Worm (Caenorhabditis elegans): ENCODE results near the gene tmem-218.

tmem-218 gene

ce11 chrX:17614245-17614644 is 35.2 kb upstream of the tmem-218 start, which contains the start of gene ncs-7:
Gene ncs-7 (plus strand): TSS chrX:17614545.
- TF ChIP-seq nhr-90 (tag; optimal IDR thresholded peaks at IDR 0.05; ENCODE audit: poor library complexity) (no peak), pqm-1 (tag; optimal IDR thresholded peaks at IDR 0.05) (no peak), fkh-4 (tag; optimal IDR thresholded peaks at IDR 0.05; ENCODE audit: borderline replicate concordance) (no peak), dpl-1 (GFP tag; optimal IDR thresholded peaks at IDR 0.05) (no peak)

ce11 chrX:17625245-17625644 is 24.2 kb upstream of the tmem-218 start:
- TF ChIP-seq F16B12.6 (tag; optimal IDR thresholded peaks at IDR 0.05) (no peak), blmp-1 (tag; optimal IDR thresholded peaks at IDR 0.05) (no peak), xbp-1 (tag; optimal IDR thresholded peaks at IDR 0.05) (no peak), fkh-4 (tag; optimal IDR thresholded peaks at IDR 0.05; ENCODE audit: borderline replicate concordance) (no peak), sox-4 (tag; optimal IDR thresholded peaks at IDR 0.05) (no peak), zip-4 (GFP tag; optimal IDR thresholded peaks at IDR 0.05) (no peak), lin-15B (tag; optimal IDR thresholded peaks at IDR 0.05) (no peak), tbx-2 (tag; optimal IDR thresholded peaks at IDR 0.05) (no peak), vab-15 (tag; optimal IDR thresholded peaks at IDR 0.05) (no peak), lin-35 (GFP tag; optimal IDR thresholded peaks at IDR 0.05) (no peak), nhr-71 (tag; optimal IDR thresholded peaks at IDR 0.05) (no peak), ztf-11 (tag; optimal IDR thresholded peaks at IDR 0.05) (no peak), elt-3 (tag; optimal IDR thresholded peaks at IDR 0.05) (no peak), ceh-88 (GFP tag; IDR thresholded peaks at IDR 0.05) (no peak), ceh-8 (GFP tag; optimal IDR thresholded peaks at IDR 0.05) (no peak), isw-1 (GFP tag; IDR thresholded peaks at IDR 0.05) (no peak)

ce11 chrX:17625729-17626128 is 23.8 kb upstream of the tmem-218 start:
- TF ChIP-seq lir-3 (tag; optimal IDR thresholded peaks at IDR 0.05; ENCODE audit: poor library complexity), result no peak
- TF ChIP-seq lin-39 (tag; optimal IDR thresholded peaks at IDR 0.05), result no peak
- no peak for TF ChIP-seq aha-1 (tag; optimal IDR thresholded peaks at IDR 0.05)
- no peak for TF ChIP-seq nhr-19 (GFP tag; conservative IDR thresholded peaks at IDR 0.05)
- TF ChIP-seq nhr-237 (tag; optimal IDR thresholded peaks at IDR 0.05), result no peak
- TF ChIP-seq alr-1 (tag; optimal IDR thresholded peaks at IDR 0.05; ENCODE audit: borderline replicate concordance), result no peak
- TF ChIP-seq ets-5 (GFP tag; IDR thresholded peaks at IDR 0.05), result no peak
- TF ChIP-seq unc-62 (GFP tag; optimal IDR thresholded peaks at IDR 0.05), result no peak
- TF ChIP-seq hlh-4 (tag; optimal IDR thresholded peaks at IDR 0.05), result no peak

ce11 chrX:17626599-17626998 is 22.9 kb upstream of the tmem-218 start:
- TF ChIP-seq blmp-1 (tag; optimal IDR thresholded peaks at IDR 0.05), result peak; percentile 55
- peak in 1 of 2 experiments; percentile 39 for TF ChIP-seq lsy-2 (tag; optimal IDR thresholded peaks at IDR 0.05)
- TF ChIP-seq hpl-2 (GFP tag; optimal IDR thresholded peaks at IDR 0.05), result no peak
- TF ChIP-seq nhr-237 (tag; optimal IDR thresholded peaks at IDR 0.05), result no peak
- no peak for TF ChIP-seq jun-1 (tag; optimal IDR thresholded peaks at IDR 0.05)
- no peak for TF ChIP-seq xbp-1 (tag; optimal IDR thresholded peaks at IDR 0.05)
- no peak for TF ChIP-seq ztf-11 (tag; optimal IDR thresholded peaks at IDR 0.05)
- no peak for TF ChIP-seq dpl-1 (GFP tag; optimal IDR thresholded peaks at IDR 0.05)
- no peak for TF ChIP-seq swsn-7 (tag; optimal IDR thresholded peaks at IDR 0.05)
- no peak for TF ChIP-seq zip-4 (GFP tag; optimal IDR thresholded peaks at IDR 0.05)
- no peak for TF ChIP-seq alr-1 (tag; optimal IDR thresholded peaks at IDR 0.05; ENCODE audit: borderline replicate concordance)
- no peak for TF ChIP-seq fkh-4 (tag; optimal IDR thresholded peaks at IDR 0.05; ENCODE audit: borderline replicate concordance)
- TF ChIP-seq elt-2 (tag; optimal IDR thresholded peaks at IDR 0.05), result no peak
- no peak for TF ChIP-seq egl-13 (tag; optimal IDR thresholded peaks at IDR 0.05)
- no peak for TF ChIP-seq sox-4 (tag; optimal IDR thresholded peaks at IDR 0.05)
- no peak for TF ChIP-seq pqm-1 (tag; optimal IDR thresholded peaks at IDR 0.05)
- TF ChIP-seq dsc-1 (tag; optimal IDR thresholded peaks at IDR 0.05), result no peak
- TF ChIP-seq unc-130 (tag; optimal IDR thresholded peaks at IDR 0.05), result no peak
- no peak for TF ChIP-seq nhr-77 (tag; optimal IDR thresholded peaks at IDR 0.05)
- no peak for TF ChIP-seq snu-23 (GFP tag; optimal IDR thresholded peaks at IDR 0.05)
- TF ChIP-seq nhr-85 (tag), result no peak
- TF ChIP-seq lin-35 (GFP tag; optimal IDR thresholded peaks at IDR 0.05), result no peak
- TF ChIP-seq nhr-84 (tag; optimal IDR thresholded peaks at IDR 0.05), result no peak
- TF ChIP-seq ztf-4 (tag; optimal IDR thresholded peaks at IDR 0.05), result no peak
- peak in 1 of 6 experiments; percentile 25 for TF ChIP-seq elt-3 (tag; optimal IDR thresholded peaks at IDR 0.05)
- no peak for TF ChIP-seq fos-1 (tag; optimal IDR thresholded peaks at IDR 0.05)
- TF ChIP-seq ceh-88 (GFP tag; IDR thresholded peaks at IDR 0.05), result no peak

Data from whole organism, L1 larva.